Fruit fly (Drosophila melanogaster) Kc167 (cell line): ENCODE measurements around the gene Rtnl1.

Source experiments
- Myc ChIP-seq: fragments of >200 bp; optimal IDR thresholded peaks from 2 replicates; lab custom pipeline; 2017; ENCODE audit warnings: missing external identifiers
- Sin3A ChIP-seq: fragments of >200 bp; optimal IDR thresholded peaks from 2 replicates; lab custom pipeline; 2018; ENCODE audit warnings: missing external identifiers
- h ChIP-seq: fragments of >200 bp; optimal IDR thresholded peaks from 3 replicates; lab custom pipeline; 2018; ENCODE audit warnings: missing external identifiers
- insv ChIP-seq: fragments of >200 bp; optimal IDR thresholded peaks from 3 replicates; lab custom pipeline; 2018; ENCODE audit warnings: missing external identifiers
- psq ChIP-seq: fragments of >200 bp; optimal IDR thresholded peaks from 2 replicates; lab custom pipeline; 2017; ENCODE audit warnings: missing external identifiers
- ttk ChIP-seq: sonication (Bioruptor generic); optimal IDR thresholded peaks from 2 replicates; lab custom pipeline; 2017; ENCODE audit warnings: missing external identifiers

dm6 chr2L:5001582-5001929 lies 8.0 kb downstream of the Rtnl1 start:
- TF ChIP-seq psq (lab: Kevin White, UChicago): no peak
- TF ChIP-seq Sin3A (lab: Kevin White, UChicago): no peak
- TF ChIP-seq h: no peak
- TF ChIP-seq ttk (lab: Kevin White, UChicago): no peak
- no peak for TF ChIP-seq Myc (lab: Kevin White, UChicago)
- TF ChIP-seq insv (lab: Kevin White, UChicago): no peak
